Fruit fly (Drosophila melanogaster): ENCODE results near the gene Eip75B.

Eip75B gene

DNA sequence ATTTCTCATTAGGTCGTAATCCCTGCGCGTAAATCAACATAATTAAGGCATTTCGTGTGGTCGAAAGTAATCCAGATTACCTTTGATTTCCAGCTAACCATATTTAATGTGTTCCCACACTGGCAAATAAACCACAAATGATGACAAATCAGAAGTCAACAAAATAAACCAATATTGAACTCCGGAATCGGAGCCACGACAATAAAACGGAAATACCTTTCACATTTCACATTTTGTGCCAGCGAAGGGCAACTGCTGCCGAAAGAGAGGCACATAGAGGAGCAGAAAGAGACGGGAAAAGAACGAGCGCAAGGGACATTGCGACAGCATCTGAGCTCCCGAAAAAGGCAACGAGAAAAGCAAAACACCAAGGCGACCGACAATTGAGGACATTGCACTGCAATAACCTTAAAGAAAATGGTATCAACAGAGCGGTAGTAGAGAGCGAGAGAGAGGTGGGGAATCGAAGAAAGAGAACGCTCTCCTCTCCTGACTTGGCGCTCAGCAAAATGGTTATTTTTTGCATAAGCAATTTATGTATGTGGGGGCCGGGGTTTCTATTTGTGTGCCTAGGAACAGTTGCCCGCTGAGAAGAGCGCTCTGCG is 89.0 kb downstream of the Eip75B start:
- TF ChIP-seq rgr (GFP tag; optimal IDR thresholded peaks at IDR 0.05) (no peak), CG9705 (GFP tag; optimal IDR thresholded peaks at IDR 0.05) (no peak), foxo (GFP tag; optimal IDR thresholded peaks at IDR 0.05) (no peak), lola (GFP tag; optimal IDR thresholded peaks at IDR 0.05) (no peak), ey (GFP tag; optimal IDR thresholded peaks at IDR 0.05) (no peak), usp (GFP tag; optimal IDR thresholded peaks at IDR 0.05) (no peak), Jra (GFP tag; optimal IDR thresholded peaks at IDR 0.05) (no peak), Rel (GFP tag; optimal IDR thresholded peaks at IDR 0.05) (no peak), Rel (tag; optimal IDR thresholded peaks at IDR 0.05) (peak; percentile 20), Mio (GFP tag; optimal IDR thresholded peaks at IDR 0.05) (no peak), Sp1 (GFP tag; optimal IDR thresholded peaks at IDR 0.05) (no peak), tai (GFP tag; optimal IDR thresholded peaks at IDR 0.05) (no peak), CrebA (GFP tag; optimal IDR thresholded peaks at IDR 0.05; ENCODE audit: borderline replicate concordance) (no peak), Hr78 (GFP tag; optimal IDR thresholded peaks at IDR 0.05) (no peak), dl (GFP tag; optimal IDR thresholded peaks at IDR 0.05; ENCODE audit: insufficient read depth in 1 of 2, partially characterized antibody in 2 of 2) (peak; percentile 16 to 39), Vsx2 (GFP tag; optimal IDR thresholded peaks at IDR 0.05; ENCODE audit: partially characterized antibody) (no peak)

DNA sequence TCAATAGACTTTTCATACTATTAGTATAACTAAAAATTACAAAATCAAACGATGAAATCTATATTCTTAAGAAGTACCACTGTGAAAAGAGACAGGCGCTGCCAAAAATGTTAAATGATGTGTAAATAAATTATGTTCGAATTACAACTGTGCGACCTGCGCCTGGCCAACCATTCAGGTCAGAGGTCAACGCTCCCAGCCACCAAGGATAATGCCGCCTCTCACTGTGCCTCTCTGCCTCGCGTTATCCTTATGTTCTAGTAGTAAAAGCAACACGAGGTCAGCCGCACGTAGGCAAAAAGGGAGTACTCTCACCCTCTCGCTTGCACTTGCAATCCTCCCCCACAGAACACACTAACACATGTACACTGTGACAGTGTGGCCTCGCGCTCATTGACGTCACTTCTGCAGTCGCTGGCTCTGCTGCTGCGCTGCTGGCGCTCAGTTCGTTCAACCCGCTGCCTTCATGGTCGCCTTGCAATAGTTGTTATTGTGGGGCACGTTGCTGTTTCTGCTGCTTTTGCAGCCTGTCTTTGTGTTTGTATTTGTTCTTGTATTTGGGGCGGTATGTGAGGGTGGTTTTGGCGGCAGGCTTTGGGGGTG is 89.9 kb downstream of the Eip75B start:
- TF ChIP-seq woc (GFP tag; optimal IDR thresholded peaks at IDR 0.05) (no peak), OdsH (GFP tag; optimal IDR thresholded peaks at IDR 0.05) (no peak), jim (GFP tag; optimal IDR thresholded peaks at IDR 0.05) (no peak), Hr83 (GFP tag; optimal IDR thresholded peaks at IDR 0.05; ENCODE audit: poor library complexity, severe bottlenecking) (no peak), N (GFP tag; optimal IDR thresholded peaks at IDR 0.05) (no peak), dmrt93B (GFP tag; optimal IDR thresholded peaks at IDR 0.05) (no peak), GATAd (GFP tag; optimal IDR thresholded peaks at IDR 0.05) (no peak), usp (GFP tag; optimal IDR thresholded peaks at IDR 0.05) (no peak), lola (GFP tag; optimal IDR thresholded peaks at IDR 0.05) (no peak), CrebA (GFP tag; optimal IDR thresholded peaks at IDR 0.05; ENCODE audit: borderline replicate concordance) (no peak), Hr78 (GFP tag; optimal IDR thresholded peaks at IDR 0.05) (no peak), Abd-B (GFP tag; optimal IDR thresholded peaks at IDR 0.05) (no peak), dl (GFP tag; optimal IDR thresholded peaks at IDR 0.05; ENCODE audit: insufficient read depth in 1 of 2, partially characterized antibody in 2 of 2) (no peak), sage (GFP tag; optimal IDR thresholded peaks at IDR 0.05) (no peak)

DNA sequence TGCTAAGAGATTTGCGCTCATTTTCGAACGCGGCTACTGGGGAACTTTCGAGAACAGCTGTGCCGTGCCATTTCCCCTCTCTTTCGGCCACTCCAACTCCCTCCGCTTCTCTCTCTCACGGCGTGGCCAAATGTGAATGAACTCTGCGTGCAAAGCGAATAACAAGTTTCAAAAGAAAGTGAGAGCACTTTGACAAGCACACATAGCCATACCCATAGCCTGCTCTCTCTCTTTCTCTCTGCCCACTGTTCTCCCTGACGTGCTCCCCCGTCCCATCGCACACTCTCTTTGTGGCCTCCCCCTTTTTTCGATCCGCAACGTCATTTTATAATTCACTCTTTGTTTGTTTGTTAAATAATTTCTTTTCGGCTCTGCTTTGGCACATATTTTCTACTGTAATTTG is 91.5 kb downstream of the Eip75B start:
- TF ChIP-seq Dif (GFP tag; optimal IDR thresholded peaks at IDR 0.05; ENCODE audit: partially characterized antibody) (peak; percentile 96), CG32264 (GFP tag; optimal IDR thresholded peaks at IDR 0.05) (no peak), Dfd (GFP tag; optimal IDR thresholded peaks at IDR 0.05) (no peak), Sp1 (GFP tag; optimal IDR thresholded peaks at IDR 0.05) (no peak), N (GFP tag; optimal IDR thresholded peaks at IDR 0.05) (no peak), Hr78 (GFP tag; optimal IDR thresholded peaks at IDR 0.05) (no peak), Hnf4 (GFP tag; optimal IDR thresholded peaks at IDR 0.05) (peak; percentile 34), CrebA (GFP tag; optimal IDR thresholded peaks at IDR 0.05; ENCODE audit: borderline replicate concordance) (no peak), sv (GFP tag; optimal IDR thresholded peaks at IDR 0.05) (no peak), Jra (GFP tag; optimal IDR thresholded peaks at IDR 0.05) (no peak), HLH106 (tag; optimal IDR thresholded peaks at IDR 0.05) (no peak), woc (GFP tag; optimal IDR thresholded peaks at IDR 0.05) (no peak), Mio (GFP tag; optimal IDR thresholded peaks at IDR 0.05) (no peak), Myc (optimal IDR thresholded peaks at IDR 0.05) (no peak), CG9705 (GFP tag; optimal IDR thresholded peaks at IDR 0.05) (no peak), lola (GFP tag; optimal IDR thresholded peaks at IDR 0.05) (no peak), brk (GFP tag; optimal IDR thresholded peaks at IDR 0.05) (no peak), Vsx2 (GFP tag; optimal IDR thresholded peaks at IDR 0.05; ENCODE audit: partially characterized antibody) (peak; percentile 71), dl (GFP tag; optimal IDR thresholded peaks at IDR 0.05; ENCODE audit: insufficient read depth in 1 of 2, partially characterized antibody in 2 of 2) (peak; percentile 82 to 95), h (GFP tag; optimal IDR thresholded peaks at IDR 0.05) (peak; percentile 25), br (GFP tag; optimal IDR thresholded peaks at IDR 0.05) (peak; percentile 56), foxo (GFP tag; optimal IDR thresholded peaks at IDR 0.05) (no peak), pan (optimal IDR thresholded peaks at IDR 0.05) (no peak), Hr83 (GFP tag; optimal IDR thresholded peaks at IDR 0.05; ENCODE audit: poor library complexity, severe bottlenecking) (peak; percentile 19), OdsH (GFP tag; optimal IDR thresholded peaks at IDR 0.05) (no peak), GATAd (GFP tag; optimal IDR thresholded peaks at IDR 0.05) (no peak), Rel (GFP tag; optimal IDR thresholded peaks at IDR 0.05) (no peak), Rel (tag; optimal IDR thresholded peaks at IDR 0.05) (peak; percentile 99), usp (GFP tag; optimal IDR thresholded peaks at IDR 0.05) (no peak), ey (GFP tag; optimal IDR thresholded peaks at IDR 0.05) (no peak), psq (GFP tag; optimal IDR thresholded peaks at IDR 0.05) (peak; percentile 69), dsf (GFP tag; optimal IDR thresholded peaks at IDR 0.05; ENCODE audit: borderline replicate concordance) (no peak), rgr (GFP tag; optimal IDR thresholded peaks at IDR 0.05) (no peak), fru (GFP tag; optimal IDR thresholded peaks at IDR 0.05) (peak; percentile 5), tai (GFP tag; optimal IDR thresholded peaks at IDR 0.05) (no peak), Abd-B (GFP tag; optimal IDR thresholded peaks at IDR 0.05) (no peak), sage (GFP tag; optimal IDR thresholded peaks at IDR 0.05) (peak; percentile 30), jim (GFP tag; optimal IDR thresholded peaks at IDR 0.05) (no peak), dmrt93B (GFP tag; optimal IDR thresholded peaks at IDR 0.05) (no peak)
